Worm (Caenorhabditis elegans) whole organism, early embryonic: Measurements from ENCODE around the gene adt-2.

Experiments used
- B0310.2 ChIP-seq: sonication (generic microtip); optimal IDR thresholded peaks from 2 replicates; lab custom pipeline; 2016; ENCODE audit warnings: mild to moderate bottlenecking, missing genetic modification characterization, missing compliant biosample characterization
- F13C5.2 ChIP-seq: sonication (generic microtip); optimal IDR thresholded peaks from 2 replicates; lab custom pipeline; 2017; ENCODE audit warnings: mild to moderate bottlenecking, missing genetic modification characterization, inconsistent platforms, missing compliant biosample characterization
- aly-1 ChIP-seq: sonication (generic microtip); optimal IDR thresholded peaks from 2 replicates; lab custom pipeline; 2016; ENCODE audit warnings: missing genetic modification characterization, missing compliant biosample characterization
- ama-1 ChIP-seq: fragments of 150-350 bp; optimal IDR thresholded peaks from 2 replicates; lab custom pipeline; 2014
- ceh-13 ChIP-seq: fragments of 200-800 bp; sonication (Bioruptor generic); optimal IDR thresholded peaks from 2 replicates; lab custom pipeline; 2018; ENCODE audit warnings: mild to moderate bottlenecking, missing genetic modification characterization, missing compliant biosample characterization
- ceh-36 ChIP-seq: sonication (generic microtip); optimal IDR thresholded peaks from 2 replicates; lab custom pipeline; 2016; ENCODE audit warnings: missing genetic modification characterization, inconsistent platforms, missing compliant biosample characterization
- ets-7 ChIP-seq: sonication (generic microtip); optimal IDR thresholded peaks from 2 replicates; lab custom pipeline; 2016; ENCODE audit warnings: missing genotype, missing genetic modification characterization, missing compliant biosample characterization
- flt-1 ChIP-seq: fragments of 200-800 bp; sonication (Bioruptor generic); IDR thresholded peaks from 2 replicates; pipeline ENCODE4 v1.3.6; 2022; ENCODE audit warnings: missing genetic modification characterization, missing compliant biosample characterization
- hmbx-1 ChIP-seq: sonication (generic microtip); optimal IDR thresholded peaks from 2 replicates; lab custom pipeline; 2016; ENCODE audit warnings: mild to moderate bottlenecking, missing genetic modification characterization, missing compliant biosample characterization
- hmg-4 ChIP-seq: fragments of 200-800 bp; sonication (Bioruptor generic); optimal IDR thresholded peaks from 2 replicates; lab custom pipeline; 2018; ENCODE audit warnings: mild to moderate bottlenecking, missing genetic modification characterization, missing compliant biosample characterization
- hnd-1 ChIP-seq: sonication (generic microtip); optimal IDR thresholded peaks from 2 replicates; lab custom pipeline; 2016; ENCODE audit warnings: missing genetic modification characterization, missing compliant biosample characterization
- pes-1 ChIP-seq: fragments of 200-800 bp; sonication (Bioruptor generic); IDR thresholded peaks from 2 replicates; pipeline ENCODE4 v1.3.6; 2022; ENCODE audit warnings: missing genetic modification reagents, missing genetic modification characterization, missing compliant biosample characterization
- scrt-1 ChIP-seq: fragments of 200-800 bp; sonication (Bioruptor generic); IDR thresholded peaks from 2 replicates; pipeline ENCODE4 v1.3.6; 2022; ENCODE audit warnings: missing genetic modification characterization, missing compliant biosample characterization
- sea-1 ChIP-seq: fragments of 200-800 bp; sonication (Bioruptor generic); conservative IDR thresholded peaks from 2 replicates; pipeline ENCODE4 v1.3.6; 2022; ENCODE audit warnings: missing genetic modification characterization, missing compliant biosample characterization
- tbx-11 ChIP-seq: fragments of 200-800 bp; sonication (Bioruptor generic); IDR thresholded peaks from 2 replicates; pipeline ENCODE4 v1.3.6; 2022; ENCODE audit warnings: missing genetic modification characterization, missing compliant biosample characterization
- tbx-37 ChIP-seq: fragments of 200-800 bp; sonication (Bioruptor generic); conservative IDR thresholded peaks from 2 replicates; pipeline ENCODE4 v1.3.6; 2022; ENCODE audit warnings: missing genetic modification reagents, missing genetic modification characterization, missing compliant biosample characterization
- tra-4 ChIP-seq: sonication (generic microtip); optimal IDR thresholded peaks from 2 replicates; lab custom pipeline; 2017; ENCODE audit warnings: missing genetic modification characterization, missing compliant biosample characterization

adt-2 gene

ce11 chrX:7585610-7586259 is at the start of gene adt-2:
adt-2 (plus strand) TSS chrX:7586209.
- no peak for TF ChIP-seq aly-1 (tag; lab: Kevin White, UChicago)

- no peak for TF ChIP-seq sea-1
- TF ChIP-seq ama-1 (lab: Kevin White, UChicago): no peak
- no peak for TF ChIP-seq scrt-1 (GFP tag; lab: Robert Waterston, UW)
- no peak for TF ChIP-seq hmg-4 (GFP tag; lab: Kevin White, UChicago)
- no peak for TF ChIP-seq aly-1 (tag; lab: Kevin White, UChicago)
- TF ChIP-seq B0310.2 (tag; lab: Kevin White, UChicago): no peak
These were observed 49.1 kb upstream of the adt-2 start for ce11 chrX:7536869-7537268.

ce11 chrX:7537742-7538268 is 48.2 kb upstream of the adt-2 start, which contains the start of gene dpy-7:
dpy-7 (minus strand) TSS chrX:7537792.
- TF ChIP-seq ceh-13 (GFP tag; lab: Kevin White, UChicago) (no peak), tbx-37 (GFP tag; lab: Robert Waterston, UW) (no peak), flt-1 (GFP tag; lab: Robert Waterston, UW) (no peak), tra-4 (tag; lab: Kevin White, UChicago) (no peak), ama-1 (lab: Kevin White, UChicago) (no peak), ets-7 (tag; lab: Kevin White, UChicago) (no peak), hmg-4 (GFP tag; lab: Kevin White, UChicago) (no peak), aly-1 (tag; lab: Kevin White, UChicago) (no peak), pes-1 (GFP tag; lab: Robert Waterston, UW) (no peak), B0310.2 (tag; lab: Kevin White, UChicago) (no peak), hmbx-1 (tag; lab: Kevin White, UChicago) (no peak), hnd-1 (tag; lab: Kevin White, UChicago) (no peak), scrt-1 (GFP tag; lab: Robert Waterston, UW) (no peak), tbx-11 (no peak), sea-1 (no peak), F13C5.2 (tag; lab: Kevin White, UChicago) (no peak), ceh-36 (tag; lab: Kevin White, UChicago) (no peak)

ce11 chrX:7540033-7540432 is 46.0 kb upstream of the adt-2 start, which contains the start of gene glb-16:
glb-16 (minus strand) TSS chrX:7540133.
- TF ChIP-seq scrt-1 (GFP tag; lab: Robert Waterston, UW): no peak
- no peak for TF ChIP-seq F13C5.2 (tag; lab: Kevin White, UChicago)
- no peak for TF ChIP-seq ets-7 (tag; lab: Kevin White, UChicago)
- TF ChIP-seq hnd-1 (tag; lab: Kevin White, UChicago): no peak
- TF ChIP-seq tbx-11: no peak
- no peak for TF ChIP-seq aly-1 (tag; lab: Kevin White, UChicago)
- no peak for TF ChIP-seq ceh-36 (tag; lab: Kevin White, UChicago)
- TF ChIP-seq B0310.2 (tag; lab: Kevin White, UChicago): no peak
- TF ChIP-seq ceh-13 (GFP tag; lab: Kevin White, UChicago): no peak
- no peak for TF ChIP-seq sea-1
- no peak for TF ChIP-seq pes-1 (GFP tag; lab: Robert Waterston, UW)
- no peak for TF ChIP-seq hmg-4 (GFP tag; lab: Kevin White, UChicago)
- no peak for TF ChIP-seq flt-1 (GFP tag; lab: Robert Waterston, UW)
- TF ChIP-seq tbx-37 (GFP tag; lab: Robert Waterston, UW): no peak
- no peak for TF ChIP-seq ama-1 (lab: Kevin White, UChicago)

ce11 chrX:7541078-7541477 is 44.9 kb upstream of the adt-2 start:
- TF ChIP-seq pes-1 (GFP tag; lab: Robert Waterston, UW): no peak

ce11 chrX:7546509-7546908 is 39.5 kb upstream of the adt-2 start, which contains the start of gene col-174:
col-174 (plus strand) TSS chrX:7546809.
- no peak for TF ChIP-seq F13C5.2 (tag; lab: Kevin White, UChicago)
- no peak for TF ChIP-seq hmg-4 (GFP tag; lab: Kevin White, UChicago)
- TF ChIP-seq ceh-36 (tag; lab: Kevin White, UChicago): no peak
- no peak for TF ChIP-seq tbx-11
- TF ChIP-seq ama-1 (lab: Kevin White, UChicago): no peak
- no peak for TF ChIP-seq tbx-37 (GFP tag; lab: Robert Waterston, UW)
- TF ChIP-seq tra-4 (tag; lab: Kevin White, UChicago): no peak
- no peak for TF ChIP-seq flt-1 (GFP tag; lab: Robert Waterston, UW)
- no peak for TF ChIP-seq ets-7 (tag; lab: Kevin White, UChicago)
- TF ChIP-seq B0310.2 (tag; lab: Kevin White, UChicago): no peak
- TF ChIP-seq scrt-1 (GFP tag; lab: Robert Waterston, UW): no peak
- TF ChIP-seq ceh-13 (GFP tag; lab: Kevin White, UChicago): no peak
- TF ChIP-seq aly-1 (tag; lab: Kevin White, UChicago): no peak
- no peak for TF ChIP-seq sea-1
- TF ChIP-seq hnd-1 (tag; lab: Kevin White, UChicago): no peak
- TF ChIP-seq pes-1 (GFP tag; lab: Robert Waterston, UW): no peak
- TF ChIP-seq hmbx-1 (tag; lab: Kevin White, UChicago): no peak

- no peak for TF ChIP-seq pes-1 (GFP tag; lab: Robert Waterston, UW)
- TF ChIP-seq hmbx-1 (tag; lab: Kevin White, UChicago): no peak
- no peak for TF ChIP-seq ceh-13 (GFP tag; lab: Kevin White, UChicago)
- no peak for TF ChIP-seq F13C5.2 (tag; lab: Kevin White, UChicago)
These were observed 38.3 kb upstream of the adt-2 start for ce11 chrX:7547696-7548095.
